Fruit fly (Drosophila melanogaster) whole organism, pupa: ENCODE data around the gene CG32365.

Experiments used
- CG10348 ChIP-seq: fragments of 200-800 bp; sonication (Bioruptor generic); IDR thresholded peaks from 2 replicates; pipeline ENCODE4 v1.3.6; 2022; ENCODE audit warnings: missing biosample characterization, missing genetic modification characterization
- CG12605 ChIP-seq: fragments of 200-800 bp; sonication (Bioruptor generic); IDR thresholded peaks from 2 replicates; pipeline ENCODE4 v1.3.6; 2022; ENCODE audit warnings: missing biosample characterization, missing genetic modification characterization
- CG13204 ChIP-seq: fragments of 200-800 bp; sonication (Bioruptor generic); optimal IDR thresholded peaks from 2 replicates; lab custom pipeline; 2018; ENCODE audit warnings: missing biosample characterization, mild to moderate bottlenecking, missing genetic modification characterization, moderate library complexity
- CG14655 ChIP-seq: fragments of 200-800 bp; sonication (Bioruptor generic); optimal IDR thresholded peaks from 3 replicates; lab custom pipeline; 2017; ENCODE audit warnings: mild to moderate bottlenecking, missing biosample characterization, missing genetic modification reagents, missing genetic modification characterization
- CG34367 ChIP-seq: fragments of 200-800 bp; sonication (Bioruptor generic); optimal IDR thresholded peaks from 2 replicates; lab custom pipeline; 2018; ENCODE audit warnings: missing biosample characterization, mild to moderate bottlenecking, missing genetic modification characterization
- CG4496 ChIP-seq: fragments of 200-800 bp; sonication (Bioruptor generic); IDR thresholded peaks from 3 replicates; pipeline ENCODE4 v1.3.6; 2022; ENCODE audit warnings: missing biosample characterization, missing genetic modification characterization
- EcR ChIP-seq: fragments of 200-800 bp; sonication (Bioruptor generic); optimal IDR thresholded peaks from 3 replicates; lab custom pipeline; 2019; ENCODE audit warnings: missing biosample characterization, missing genetic modification characterization, mild to moderate bottlenecking, moderate library complexity, missing genetic modification reagents
- Ets98B ChIP-seq: fragments of 200-800 bp; sonication (Bioruptor generic); IDR thresholded peaks from 2 replicates; pipeline ENCODE4 v1.3.6; 2022; ENCODE audit warnings: missing biosample characterization, missing genetic modification characterization
- Snoo ChIP-seq: fragments of 200-800 bp; sonication (Bioruptor generic); optimal IDR thresholded peaks from 3 replicates; lab custom pipeline; 2017; ENCODE audit warnings: missing biosample characterization, mild to moderate bottlenecking, missing genetic modification characterization, inconsistent platforms
- fd96Ca ChIP-seq: fragments of 200-800 bp; sonication (Bioruptor generic); IDR thresholded peaks from 3 replicates; pipeline ENCODE4 v1.3.6; 2022; ENCODE audit warnings: missing biosample characterization, missing genetic modification characterization
- gl ChIP-seq: fragments of 200-800 bp; sonication (Bioruptor generic); optimal IDR thresholded peaks from 2 replicates; lab custom pipeline; 2018; ENCODE audit warnings: missing biosample characterization, mild to moderate bottlenecking, missing genetic modification characterization
- rn ChIP-seq: fragments of 200-800 bp; sonication (Bioruptor generic); IDR thresholded peaks from 2 replicates; pipeline ENCODE4 v1.3.6; 2022; ENCODE audit warnings: missing biosample characterization, missing genetic modification characterization

- TF ChIP-seq gl (tag; lab: Kevin White, UChicago) (no peak), Ets98B (GFP tag; lab: Robert Waterston, UW) (peak; percentile 80), Snoo (tag; lab: Kevin White, UChicago) (no peak), CG14655 (GFP tag; lab: Kevin White, UChicago) (peak; percentile 88), rn (GFP tag; lab: Robert Waterston, UW) (peak; percentile 54), CG10348 (GFP tag; lab: Robert Waterston, UW) (peak; percentile 50; the same call in 1 of the 2 replicates), CG12605 (GFP tag; lab: Robert Waterston, UW) (peak; percentile 69; the same call in 1 of the 2 replicates), CG4496 (peak; percentile 85), CG13204 (GFP tag; lab: Kevin White, UChicago) (no peak), EcR (GFP tag; lab: Kevin White, UChicago) (no peak), CG34367 (peak; percentile 27), fd96Ca (GFP tag; lab: Robert Waterston, UW) (peak; percentile 78)
Observed at dm6 chr3L:7850771-7851358, 18.0 kb upstream of the CG32365 start.
